Fruit fly (Drosophila melanogaster): ENCODE data around the gene CG45690.

Gene CG45690

dm6 chr2L:10703281-10703680, 45.2 kb downstream of the CG45690 start, which contains the start of gene CG6415 (continued):
- no peak for TF ChIP-seq CG7928 (GFP tag; optimal IDR thresholded peaks at IDR 0.05)
- peak; percentile 70 for TF ChIP-seq CG7556 (GFP tag; optimal IDR thresholded peaks at IDR 0.05)
- no peak for TF ChIP-seq tna (GFP tag; IDR thresholded peaks at IDR 0.05; ENCODE audit: partially characterized antibody)
- TF ChIP-seq CG34376 (GFP tag; optimal IDR thresholded peaks at IDR 0.05) = peak; percentile 87
- TF ChIP-seq zf30C (GFP tag; optimal IDR thresholded peaks at IDR 0.05) = peak; percentile 66
- TF ChIP-seq pfk (GFP tag; optimal IDR thresholded peaks at IDR 0.05) = no peak
- TF ChIP-seq CG2199 (GFP tag; IDR thresholded peaks at IDR 0.05) = no peak
- no peak for TF ChIP-seq CG8290 (GFP tag; optimal IDR thresholded peaks at IDR 0.05)
- peak in 1 of 2 experiments; percentile 80 for TF ChIP-seq CG8290 (tag; optimal IDR thresholded peaks at IDR 0.05)
- peak; percentile 52 for TF ChIP-seq slp2 (GFP tag; optimal IDR thresholded peaks at IDR 0.05)
- TF ChIP-seq CG3838 (GFP tag; optimal IDR thresholded peaks at IDR 0.05) = no peak
- peak; percentile 68 for TF ChIP-seq scrt (GFP tag; optimal IDR thresholded peaks at IDR 0.05)
- TF ChIP-seq Aef1 (GFP tag; IDR thresholded peaks at IDR 0.05) = peak; percentile 68
- peak; percentile 48 for TF ChIP-seq CG18476 (GFP tag; optimal IDR thresholded peaks at IDR 0.05)
- no peak for TF ChIP-seq CG9797 (GFP tag; optimal IDR thresholded peaks at IDR 0.05)
- TF ChIP-seq CG11398 (GFP tag; optimal IDR thresholded peaks at IDR 0.05) = peak; percentile 42
- TF ChIP-seq Six4 (GFP tag; optimal IDR thresholded peaks at IDR 0.05) = peak; percentile 40
- no peak for TF ChIP-seq D (optimal IDR thresholded peaks at IDR 0.05)
- TF ChIP-seq D (GFP tag; optimal IDR thresholded peaks at IDR 0.05) = peak; percentile 68
- peak; percentile 32; the same call in 1 of the 2 replicates for TF ChIP-seq al (GFP tag; IDR thresholded peaks at IDR 0.05)
- TF ChIP-seq repo (GFP tag; optimal IDR thresholded peaks at IDR 0.05) = peak; percentile 66
- TF ChIP-seq hth (optimal IDR thresholded peaks at IDR 0.05) = no peak
- TF ChIP-seq lab (GFP tag; optimal IDR thresholded peaks at IDR 0.05) = peak; percentile 85
- TF ChIP-seq bab2 (GFP tag; optimal IDR thresholded peaks at IDR 0.05) = peak; percentile 73
- peak; percentile 86 for TF ChIP-seq vvl (GFP tag; IDR thresholded peaks at IDR 0.05)
- TF ChIP-seq CG11456 (GFP tag; IDR thresholded peaks at IDR 0.05) = peak; percentile 78
- peak; percentile 67 for TF ChIP-seq CG16863 (GFP tag; optimal IDR thresholded peaks at IDR 0.05)
- no peak for TF ChIP-seq CG17186 (GFP tag; optimal IDR thresholded peaks at IDR 0.05)
- peak; percentile 38; the same call in 1 of the 2 replicates for TF ChIP-seq CG10959 (GFP tag; IDR thresholded peaks at IDR 0.05)
- peak; percentile 76 for TF ChIP-seq CG31441 (GFP tag; IDR thresholded peaks at IDR 0.05)
- peak; percentile 39; the same call in 1 of the 2 replicates for TF ChIP-seq NFAT (GFP tag; IDR thresholded peaks at IDR 0.05)
- peak; percentile 70 for TF ChIP-seq CG14710 (tag; optimal IDR thresholded peaks at IDR 0.05)
- TF ChIP-seq CG12219 (GFP tag; optimal IDR thresholded peaks at IDR 0.05) = peak; percentile 64
- TF ChIP-seq Dad (GFP tag; optimal IDR thresholded peaks at IDR 0.05) = peak; percentile 20
- TF ChIP-seq ash1 (GFP tag; optimal IDR thresholded peaks at IDR 0.05) = no peak
- TF ChIP-seq twi (tag; optimal IDR thresholded peaks at IDR 0.05) = no peak
- no peak for TF ChIP-seq CG16813 (GFP tag; IDR thresholded peaks at IDR 0.05; ENCODE audit: partially characterized antibody)
- peak; percentile 76 for TF ChIP-seq her (GFP tag; optimal IDR thresholded peaks at IDR 0.05)
- no peak for TF ChIP-seq CG7987 (GFP tag; optimal IDR thresholded peaks at IDR 0.05)
- TF ChIP-seq gce (GFP tag; IDR thresholded peaks at IDR 0.05) = peak; percentile 56; the same call in 1 of the 3 replicates
- peak; percentile 66 for TF ChIP-seq CG10209 (GFP tag; optimal IDR thresholded peaks at IDR 0.05)
- TF ChIP-seq HLH3B (GFP tag; IDR thresholded peaks at IDR 0.05) = peak; percentile 70; the same call in 1 of the 2 replicates
- TF ChIP-seq CG14441 (GFP tag; IDR thresholded peaks at IDR 0.05) = peak; percentile 77
- TF ChIP-seq vfl (GFP tag; optimal IDR thresholded peaks at IDR 0.05) = no peak
- no peak for TF ChIP-seq CG34224 (GFP tag; IDR thresholded peaks at IDR 0.05; ENCODE audit: partially characterized antibody)
- TF ChIP-seq Mrtf (GFP tag; IDR thresholded peaks at IDR 0.05) = peak; percentile 57; the same call in 2 of the 3 replicates
- peak; percentile 46 for TF ChIP-seq CG15011 (GFP tag; optimal IDR thresholded peaks at IDR 0.05)
- peak; percentile 65 for TF ChIP-seq CG10267 (tag; optimal IDR thresholded peaks at IDR 0.05)
- no peak for TF ChIP-seq CG3065 (GFP tag; optimal IDR thresholded peaks at IDR 0.05)
- peak; percentile 47 for TF ChIP-seq lbe (GFP tag; optimal IDR thresholded peaks at IDR 0.05)
- TF ChIP-seq CG1024 (GFP tag; IDR thresholded peaks at IDR 0.05) = no peak
- no peak for TF ChIP-seq corto (GFP tag; optimal IDR thresholded peaks at IDR 0.05)

Data from whole organism, embryonic.